Worm (Caenorhabditis elegans) whole organism, L4/young adult: ENCODE data around the gene dohh-1.
A peak's percentile ranks its signal among the peaks of the same experiment; 100 is the strongest.

Experiments used
- W03F9.2 ChIP-seq: fragments of 150-350 bp; optimal IDR thresholded peaks from 2 replicates; lab custom pipeline; 2014; ENCODE audit warnings: missing biosample characterization, missing genetic modification characterization
- dao-5 ChIP-seq: sonication (generic microtip); optimal IDR thresholded peaks from 2 replicates; lab custom pipeline; 2016; ENCODE audit warnings: missing genotype, missing genetic modification characterization, moderate library complexity, missing compliant biosample characterization
- him-1 ChIP-seq: sonication (generic microtip); optimal IDR thresholded peaks from 2 replicates; lab custom pipeline; 2016; ENCODE audit warnings: missing genotype, missing genetic modification reagents, missing genetic modification characterization, missing compliant biosample characterization

DNA sequence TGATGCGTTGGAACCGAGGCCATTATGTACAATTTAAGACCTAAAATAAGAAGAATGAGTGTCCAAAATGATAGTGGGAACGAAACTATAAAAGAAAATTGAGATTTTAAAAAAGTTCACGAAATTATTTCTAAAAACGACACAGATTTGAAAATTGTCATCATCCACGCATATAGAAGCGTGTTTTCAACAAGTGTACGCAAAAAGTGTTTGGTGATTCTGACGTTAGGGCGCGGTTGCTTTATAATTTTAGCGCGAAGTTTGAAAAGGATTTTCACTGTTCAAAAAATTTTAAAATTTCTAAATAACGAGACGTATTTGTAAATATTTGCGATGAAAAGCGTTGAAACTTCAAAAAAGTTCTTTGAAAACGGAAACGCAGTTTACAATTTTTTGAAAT is 16.4 kb upstream of the dohh-1 start, which contains the start of gene cdc-48.1:
- TF ChIP-seq him-1 (tag; lab: Kevin White, UChicago) (peak; percentile 100), dao-5 (tag; lab: Kevin White, UChicago) (peak; percentile 80), W03F9.2 (tag; lab: Kevin White, UChicago) (peak; percentile 99)
